Fruit fly (Drosophila melanogaster): Measurements from ENCODE around the gene Hsp67Bc.

Hsp67Bc gene

DNA sequence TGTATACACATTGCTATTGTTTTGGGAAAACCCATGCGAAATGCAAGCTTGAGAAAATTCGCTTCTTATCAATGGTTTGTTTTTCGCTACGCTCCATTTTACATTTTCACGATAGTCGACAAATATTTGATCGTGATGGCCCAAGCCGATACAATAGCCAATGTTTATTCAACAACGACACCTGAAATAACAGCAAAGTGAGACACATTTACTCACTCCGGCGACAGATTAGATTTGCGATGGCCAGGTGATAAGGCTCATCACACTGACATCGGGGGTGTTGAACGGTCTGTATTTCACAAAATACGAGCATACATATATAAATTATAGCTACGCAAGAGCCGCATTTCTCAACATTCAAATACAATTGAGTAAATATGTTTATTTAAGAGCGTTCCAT, 24.9 kb upstream of the Hsp67Bc start (continued):
- TF ChIP-seq sd (tag; optimal IDR thresholded peaks at IDR 0.05), result no peak
- TF ChIP-seq CG15696 (tag; optimal IDR thresholded peaks at IDR 0.05), result peak; percentile 66
- TF ChIP-seq mld (GFP tag; IDR thresholded peaks at IDR 0.05; ENCODE audit: partially characterized antibody), result no peak
- peak; percentile 67 for TF ChIP-seq CG17568 (GFP tag; optimal IDR thresholded peaks at IDR 0.05)
- TF ChIP-seq D19B (GFP tag; optimal IDR thresholded peaks at IDR 0.05), result peak; percentile 59
- TF ChIP-seq CG12071 (GFP tag; optimal IDR thresholded peaks at IDR 0.05), result peak; percentile 94
- TF ChIP-seq Nf-YB (GFP tag; optimal IDR thresholded peaks at IDR 0.05), result no peak
- TF ChIP-seq CG8290 (GFP tag; optimal IDR thresholded peaks at IDR 0.05), result peak; percentile 53
- TF ChIP-seq CG8290 (tag; optimal IDR thresholded peaks at IDR 0.05), result peak in 1 of 2 experiments; percentile 91
- no peak for TF ChIP-seq CG7372 (GFP tag; IDR thresholded peaks at IDR 0.05)
- peak; percentile 80 for TF ChIP-seq CG13894 (tag; optimal IDR thresholded peaks at IDR 0.05)
- no peak for TF ChIP-seq Optix (GFP tag; IDR thresholded peaks at IDR 0.05)
- TF ChIP-seq knrl (GFP tag; IDR thresholded peaks at IDR 0.05; ENCODE audit: partially characterized antibody), result no peak
- peak; percentile 78 for TF ChIP-seq CG12769 (tag; optimal IDR thresholded peaks at IDR 0.05)
- peak; percentile 56 for TF ChIP-seq chm (GFP tag; IDR thresholded peaks at IDR 0.05)
- TF ChIP-seq bcd (GFP tag; optimal IDR thresholded peaks at IDR 0.05), result peak; percentile 65
- peak in 1 of 2 experiments; percentile 13 for TF ChIP-seq eve (GFP tag; optimal IDR thresholded peaks at IDR 0.05)
- TF ChIP-seq CG1024 (GFP tag; IDR thresholded peaks at IDR 0.05), result peak; percentile 41; the same call in 1 of the 2 replicates
- TF ChIP-seq toy (GFP tag; IDR thresholded peaks at IDR 0.05), result peak; percentile 49; the same call in 1 of the 2 replicates
- peak; percentile 30; the same call in 1 of the 2 replicates for TF ChIP-seq CG32532 (GFP tag; IDR thresholded peaks at IDR 0.05)
- TF ChIP-seq grau (tag; optimal IDR thresholded peaks at IDR 0.05), result peak; percentile 21
- peak; percentile 47 for TF ChIP-seq CG2712 (tag; optimal IDR thresholded peaks at IDR 0.05)
- peak; percentile 50 for TF ChIP-seq Jarid2 (GFP tag; optimal IDR thresholded peaks at IDR 0.05)
- peak; percentile 36 for TF ChIP-seq CG17385 (GFP tag; optimal IDR thresholded peaks at IDR 0.05)
- TF ChIP-seq CG1792 (GFP tag; optimal IDR thresholded peaks at IDR 0.05), result peak; percentile 76
- TF ChIP-seq CG18764 (GFP tag; optimal IDR thresholded peaks at IDR 0.05), result peak; percentile 48
- TF ChIP-seq Ada2b (GFP tag; IDR thresholded peaks at IDR 0.05), result peak; percentile 24; the same call in 1 of the 2 replicates
- peak; percentile 83 for TF ChIP-seq Vsx1 (GFP tag; optimal IDR thresholded peaks at IDR 0.05)
- TF ChIP-seq fru (optimal IDR thresholded peaks at IDR 0.05), result no peak
- TF ChIP-seq CG18011 (GFP tag; optimal IDR thresholded peaks at IDR 0.05), result no peak
- peak; percentile 66 for TF ChIP-seq CG10209 (GFP tag; optimal IDR thresholded peaks at IDR 0.05)
- peak; percentile 82 for TF ChIP-seq nau (GFP tag; optimal IDR thresholded peaks at IDR 0.05)
- no peak for TF ChIP-seq Tbp (GFP tag; optimal IDR thresholded peaks at IDR 0.05)
- TF ChIP-seq CG4820 (GFP tag; optimal IDR thresholded peaks at IDR 0.05), result peak; percentile 12
- TF ChIP-seq CG2678 (tag; optimal IDR thresholded peaks at IDR 0.05), result peak; percentile 87
- TF ChIP-seq al (GFP tag; IDR thresholded peaks at IDR 0.05), result 0 out of 2 replicates have a peak, but pooled peaks have one; percentile 18
- peak; percentile 73 for TF ChIP-seq Sox100B (GFP tag; optimal IDR thresholded peaks at IDR 0.05)
- TF ChIP-seq CG2202 (tag; optimal IDR thresholded peaks at IDR 0.05), result peak; percentile 48
- TF ChIP-seq CG9797 (GFP tag; optimal IDR thresholded peaks at IDR 0.05), result peak; percentile 1
- TF ChIP-seq CG3163 (GFP tag; optimal IDR thresholded peaks at IDR 0.05), result no peak
- TF ChIP-seq ATbp (GFP tag; optimal IDR thresholded peaks at IDR 0.05), result peak; percentile 72
- TF ChIP-seq CG16863 (GFP tag; optimal IDR thresholded peaks at IDR 0.05), result no peak
- TF ChIP-seq CG17186 (GFP tag; optimal IDR thresholded peaks at IDR 0.05), result peak; percentile 38
- no peak for TF ChIP-seq crp (GFP tag; optimal IDR thresholded peaks at IDR 0.05)
- TF ChIP-seq CG13624 (GFP tag; optimal IDR thresholded peaks at IDR 0.05), result peak; percentile 45
- peak; percentile 52 for TF ChIP-seq sens (GFP tag)
- TF ChIP-seq Atf6 (GFP tag; IDR thresholded peaks at IDR 0.05), result peak; percentile 77
- TF ChIP-seq CG11247 (GFP tag; IDR thresholded peaks at IDR 0.05), result no peak
- peak; percentile 76 for TF ChIP-seq sob (GFP tag; IDR thresholded peaks at IDR 0.05)
- no peak for TF ChIP-seq CG34422 (GFP tag; IDR thresholded peaks at IDR 0.05)
- TF ChIP-seq Poxn (GFP tag; IDR thresholded peaks at IDR 0.05), result no peak

Data from whole organism, embryonic.